Worm (Caenorhabditis elegans) whole organism, young adult: ENCODE data around the gene Y57A10A.13.
"Not testable (repeated sequence)": the region's sequence is repeated elsewhere in the genome, so short reads cannot be mapped to it uniquely, and the experiment has no call there.

Source experiments
- F52B5.7 ChIP-seq: sonication (generic microtip); optimal IDR thresholded peaks from 2 replicates; lab custom pipeline; 2016; ENCODE audit warnings: mild to moderate bottlenecking, missing genetic modification characterization, missing compliant biosample characterization
- Y53G8AR.9 ChIP-seq: fragments of 200-800 bp; sonication (Bioruptor generic); conservative IDR thresholded peaks from 2 replicates; pipeline ENCODE4 v1.3.6; 2022; ENCODE audit warnings: missing genetic modification reagents, missing genetic modification characterization, missing compliant biosample characterization
- cebp-2 ChIP-seq: fragments of 200-800 bp; sonication (Bioruptor generic); IDR thresholded peaks from 2 replicates; pipeline ENCODE4 v1.3.6; 2022; ENCODE audit warnings: missing genetic modification characterization, missing compliant biosample characterization
- lsl-1 ChIP-seq: fragments of 200-800 bp; sonication (Bioruptor generic); optimal IDR thresholded peaks from 2 replicates; lab custom pipeline; 2018; ENCODE audit warnings: mild to moderate bottlenecking, missing genetic modification characterization, moderate library complexity, missing compliant biosample characterization
- nfya-1 ChIP-seq: sonication (generic microtip); optimal IDR thresholded peaks from 2 replicates; lab custom pipeline; 2017; ENCODE audit warnings: antibody characterized with exemption, missing compliant biosample characterization, missing genetic modification characterization, borderline replicate concordance; ENCODE audit not compliant: insufficient read depth
- pha-4 ChIP-seq: fragments of 150-350 bp; sonication (generic microtip); optimal IDR thresholded peaks from 2 replicates; lab custom pipeline; 2014; ENCODE audit warnings: missing biosample characterization, missing genetic modification reagents, missing genetic modification characterization
- rec-8 ChIP-seq, 2 experiments: sonication (generic microtip); optimal IDR thresholded peaks; 2 replicates each; lab custom pipeline; 2016; ENCODE audit warnings: mild to moderate bottlenecking in 2 of 2, missing genetic modification characterization in 2 of 2, missing genetic modification reagents in 2 of 2, missing genotype in 2 of 2, missing biosample characterization in 1 of 2, missing compliant biosample characterization in 1 of 2, moderate library complexity in 1 of 2
- snpc-4 ChIP-seq, 5 experiments: fragments of 150-350 bp in 1 of 5; sonication (generic microtip) in 4 of 5; optimal IDR thresholded peaks; 2 replicates each; lab custom pipeline; 2014 to 2018; ENCODE audit warnings: missing genetic modification characterization in 5 of 5, missing biosample characterization in 3 of 5, antibody characterized with exemption in 2 of 5, mild to moderate bottlenecking in 2 of 5, missing compliant biosample characterization in 2 of 5, missing genotype in 2 of 5, moderate library complexity in 2 of 5, missing genetic modification reagents in 1 of 5
- somi-1 ChIP-seq: fragments of 200-800 bp; sonication (Bioruptor generic); optimal IDR thresholded peaks from 2 replicates; lab custom pipeline; 2018; ENCODE audit warnings: mild to moderate bottlenecking, missing genetic modification characterization, missing compliant biosample characterization

ce11 chrII:12164539-12164938 is 20.2 kb downstream of the Y57A10A.13 start, which contains the start of gene Y57A10A.8:
- not testable (repeated sequence) for TF ChIP-seq lsl-1 (GFP tag; lab: Kevin White, UChicago); snpc-4 (GFP tag; optimal IDR thresholded peaks at IDR 0.05; lab: Kevin White, UChicago); snpc-4 (tag; optimal IDR thresholded peaks at IDR 0.05; lab: Kevin White, UChicago); pha-4 (tag; lab: Kevin White, UChicago); cebp-2; rec-8 (tag; optimal IDR thresholded peaks at IDR 0.05; lab: Kevin White, UChicago); somi-1 (GFP tag; lab: Kevin White, UChicago); nfya-1; Y53G8AR.9 (GFP tag; lab: Robert Waterston, UW); F52B5.7 (tag; lab: Kevin White, UChicago)
